Worm (Caenorhabditis elegans) whole organism, mixed stage, embryonic: ENCODE data around the gene oac-20.
"Not testable (repeated sequence)": the region's sequence is repeated elsewhere in the genome, so short reads cannot be mapped to it uniquely, and the experiment has no call there.

Experiments used
- M03D4.4 ChIP-seq: sonication (generic microtip); optimal IDR thresholded peaks from 2 replicates; lab custom pipeline; 2017; ENCODE audit warnings: mild to moderate bottlenecking, missing genetic modification characterization, missing compliant biosample characterization
- bed-3 ChIP-seq: fragments of 200-800 bp; sonication (Bioruptor generic); optimal IDR thresholded peaks from 3 replicates; lab custom pipeline; 2018; ENCODE audit warnings: mild to moderate bottlenecking, missing genetic modification characterization, moderate library complexity, missing compliant biosample characterization
- blmp-1 ChIP-seq: fragments of 150-350 bp; optimal IDR thresholded peaks from 2 replicates; lab custom pipeline; 2014; ENCODE audit warnings: missing biosample characterization, missing genetic modification characterization
- ceh-39 ChIP-seq: fragments of 150-350 bp; optimal IDR thresholded peaks from 2 replicates; lab custom pipeline; 2014; ENCODE audit warnings: missing biosample characterization, missing genetic modification characterization
- ceh-43 ChIP-seq: fragments of 200-800 bp; sonication (Bioruptor generic); optimal IDR thresholded peaks from 2 replicates; lab custom pipeline; 2018; ENCODE audit warnings: mild to moderate bottlenecking, missing genetic modification characterization, moderate library complexity, missing compliant biosample characterization
- ceh-83 ChIP-seq: fragments of 200-800 bp; sonication (Bioruptor generic); optimal IDR thresholded peaks from 2 replicates; lab custom pipeline; 2018; ENCODE audit warnings: mild to moderate bottlenecking, missing genetic modification characterization, missing compliant biosample characterization
- cnd-1 ChIP-seq: fragments of 200-800 bp; sonication (Bioruptor generic); optimal IDR thresholded peaks from 2 replicates; lab custom pipeline; 2018; ENCODE audit warnings: mild to moderate bottlenecking, missing genetic modification characterization, missing compliant biosample characterization
- drap-1 ChIP-seq: fragments of 200-800 bp; sonication (Bioruptor generic); optimal IDR thresholded peaks from 3 replicates; lab custom pipeline; 2018; ENCODE audit warnings: mild to moderate bottlenecking, missing genetic modification characterization, missing compliant biosample characterization
- elt-1 ChIP-seq: sonication (generic microtip); optimal IDR thresholded peaks from 2 replicates; lab custom pipeline; 2017; ENCODE audit warnings: missing genetic modification characterization, mild to moderate bottlenecking, missing compliant biosample characterization, antibody characterized with exemption, moderate library complexity, borderline replicate concordance; ENCODE audit not compliant: insufficient read depth
- elt-3 ChIP-seq: fragments of 150-350 bp; optimal IDR thresholded peaks from 2 replicates; lab custom pipeline; 2014; ENCODE audit warnings: missing biosample characterization, missing genetic modification characterization
- flh-1 ChIP-seq: fragments of 200-800 bp; sonication (Bioruptor generic); optimal IDR thresholded peaks from 2 replicates; lab custom pipeline; 2018; ENCODE audit warnings: mild to moderate bottlenecking, missing genetic modification characterization, moderate library complexity, missing compliant biosample characterization
- ham-2 ChIP-seq: fragments of 200-800 bp; sonication (Bioruptor generic); optimal IDR thresholded peaks from 2 replicates; lab custom pipeline; 2018; ENCODE audit warnings: mild to moderate bottlenecking, missing genetic modification characterization, missing compliant biosample characterization
- hlh-1 ChIP-seq: fragments of 150-350 bp; optimal IDR thresholded peaks from 2 replicates; lab custom pipeline; 2014; ENCODE audit warnings: missing biosample characterization, missing genetic modification reagents, missing genetic modification characterization
- lin-13 ChIP-seq: fragments of 150-350 bp; optimal IDR thresholded peaks from 2 replicates; lab custom pipeline; 2014; ENCODE audit warnings: missing biosample characterization, missing genetic modification characterization
- lin-32 ChIP-seq: fragments of 200-800 bp; sonication (Bioruptor generic); optimal IDR thresholded peaks from 2 replicates; lab custom pipeline; 2018; ENCODE audit warnings: mild to moderate bottlenecking, missing genetic modification characterization, missing compliant biosample characterization
- lsy-2 ChIP-seq: fragments of 150-350 bp; optimal IDR thresholded peaks from 2 replicates; lab custom pipeline; 2014; ENCODE audit warnings: missing biosample characterization, missing genetic modification characterization
- mab-5 ChIP-seq: fragments of 150-350 bp; optimal IDR thresholded peaks from 2 replicates; lab custom pipeline; 2014; ENCODE audit warnings: missing biosample characterization, missing genetic modification characterization
- mep-1 ChIP-seq: fragments of 150-350 bp; optimal IDR thresholded peaks from 2 replicates; lab custom pipeline; 2017; ENCODE audit warnings: missing biosample characterization, missing genetic modification reagents, missing genetic modification characterization, inconsistent platforms
- mls-2 ChIP-seq: sonication (generic microtip); optimal IDR thresholded peaks from 2 replicates; lab custom pipeline; 2016; ENCODE audit warnings: mild to moderate bottlenecking, missing genetic modification characterization, moderate library complexity, missing compliant biosample characterization
- nhr-12 ChIP-seq: fragments of 150-350 bp; optimal IDR thresholded peaks from 2 replicates; lab custom pipeline; 2014; ENCODE audit warnings: missing biosample characterization, missing genetic modification characterization
- nhr-2 ChIP-seq: fragments of 150-350 bp; optimal IDR thresholded peaks from 2 replicates; lab custom pipeline; 2014; ENCODE audit warnings: missing biosample characterization, missing genetic modification characterization
- nhr-237 ChIP-seq: fragments of 150-350 bp; optimal IDR thresholded peaks from 2 replicates; lab custom pipeline; 2014; ENCODE audit warnings: missing biosample characterization, missing genetic modification characterization
- nhr-28 ChIP-seq: fragments of 150-350 bp; optimal IDR thresholded peaks from 2 replicates; lab custom pipeline; 2014; ENCODE audit warnings: missing biosample characterization, missing genetic modification characterization
- nhr-76 ChIP-seq: sonication (generic microtip); optimal IDR thresholded peaks from 2 replicates; lab custom pipeline; 2017; ENCODE audit warnings: missing biosample characterization, missing genetic modification characterization
- sem-2 ChIP-seq: fragments of 200-800 bp; sonication (Bioruptor generic); optimal IDR thresholded peaks from 2 replicates; lab custom pipeline; 2018; ENCODE audit warnings: mild to moderate bottlenecking, missing genetic modification characterization, missing compliant biosample characterization
- sptf-1 ChIP-seq: sonication (generic microtip); optimal IDR thresholded peaks from 2 replicates; lab custom pipeline; 2017; ENCODE audit warnings: mild to moderate bottlenecking, missing genetic modification characterization, moderate library complexity, missing compliant biosample characterization
- tbx-8 ChIP-seq: fragments of 200-800 bp; sonication (Bioruptor generic); optimal IDR thresholded peaks from 2 replicates; lab custom pipeline; 2018; ENCODE audit warnings: mild to moderate bottlenecking, missing genetic modification characterization, moderate library complexity, missing compliant biosample characterization
- unc-120 ChIP-seq: sonication (generic microtip); optimal IDR thresholded peaks from 2 replicates; lab custom pipeline; 2017; ENCODE audit warnings: missing genetic modification characterization, missing compliant biosample characterization; ENCODE audit not compliant: poor library complexity, severe bottlenecking
- unc-39 ChIP-seq: fragments of 150-350 bp; optimal IDR thresholded peaks from 2 replicates; lab custom pipeline; 2014; ENCODE audit warnings: missing biosample characterization, missing genetic modification characterization
- unc-62 ChIP-seq: fragments of 150-350 bp; optimal IDR thresholded peaks from 2 replicates; lab custom pipeline; 2014; ENCODE audit warnings: missing biosample characterization, missing genetic modification reagents, missing genetic modification characterization
- zip-8 ChIP-seq: fragments of 150-350 bp; optimal IDR thresholded peaks from 2 replicates; lab custom pipeline; 2014; ENCODE audit warnings: missing biosample characterization, missing genetic modification characterization
- ztf-11 ChIP-seq: fragments of 150-350 bp; optimal IDR thresholded peaks from 2 replicates; lab custom pipeline; 2014; ENCODE audit warnings: missing biosample characterization, missing genetic modification characterization

Gene oac-20

ce11 chrV:15975845-15976244, 2.7 kb upstream of the oac-20 start, which contains the start of gene clec-232:
clec-232 (plus strand) TSS chrV:15976145.
- TF ChIP-seq nhr-237 (tag; lab: Kevin White, UChicago): no peak
- no peak for TF ChIP-seq zip-8 (tag; lab: Kevin White, UChicago)
- TF ChIP-seq unc-120 (tag; lab: Kevin White, UChicago): no peak
- TF ChIP-seq lsy-2 (tag; lab: Kevin White, UChicago): no peak
- no peak for TF ChIP-seq hlh-1 (tag; lab: Kevin White, UChicago)
- TF ChIP-seq unc-62 (GFP tag; lab: Kevin White, UChicago): no peak
- no peak for TF ChIP-seq sptf-1
- no peak for TF ChIP-seq nhr-76 (tag; lab: Kevin White, UChicago)
- TF ChIP-seq mep-1: no peak
- TF ChIP-seq nhr-2 (tag; lab: Kevin White, UChicago): no peak
- TF ChIP-seq mls-2 (tag; lab: Kevin White, UChicago): no peak
- TF ChIP-seq lin-32: no peak
- no peak for TF ChIP-seq M03D4.4 (tag; lab: Kevin White, UChicago)
- TF ChIP-seq elt-3 (tag; lab: Kevin White, UChicago): no peak
- no peak for TF ChIP-seq ceh-43 (GFP tag; lab: Kevin White, UChicago)
- TF ChIP-seq nhr-12 (tag; lab: Kevin White, UChicago): no peak
- no peak for TF ChIP-seq cnd-1 (tag; lab: Kevin White, UChicago)
- no peak for TF ChIP-seq mab-5
- TF ChIP-seq drap-1 (GFP tag; lab: Kevin White, UChicago): no peak

ce11 chrV:15982733-15983344, 4.3 kb downstream of the oac-20 start, which contains the start of the genes fbxa-99 and F36G9.13:
fbxa-99 (minus strand) TSS chrV:15982854.
F36G9.13 (plus strand) TSS chrV:15983294.
- no peak for TF ChIP-seq unc-39 (tag; lab: Kevin White, UChicago)

ce11 chrV:15988074-15988473, 9.6 kb downstream of the oac-20 start, which contains the start of gene F36G9.15:
F36G9.15 (minus strand) TSS chrV:15988174.
- TF ChIP-seq tbx-8 (GFP tag; lab: Kevin White, UChicago) (no peak), cnd-1 (tag; lab: Kevin White, UChicago) (no peak), elt-1 (no peak), bed-3 (no peak), M03D4.4 (tag; lab: Kevin White, UChicago) (no peak), flh-1 (GFP tag; lab: Kevin White, UChicago) (no peak), ceh-39 (no peak), drap-1 (GFP tag; lab: Kevin White, UChicago) (no peak), elt-3 (tag; lab: Kevin White, UChicago) (no peak), ceh-83 (GFP tag; lab: Kevin White, UChicago) (no peak), nhr-237 (tag; lab: Kevin White, UChicago) (no peak), ham-2 (GFP tag; lab: Kevin White, UChicago) (no peak), sem-2 (no peak), blmp-1 (tag; lab: Kevin White, UChicago) (no peak), sptf-1 (no peak), nhr-28 (tag; lab: Kevin White, UChicago) (no peak), unc-39 (tag; lab: Kevin White, UChicago) (no peak), lin-32 (no peak), mep-1 (no peak)

- not testable (repeated sequence) for TF ChIP-seq nhr-2 (tag; lab: Kevin White, UChicago); ceh-43 (GFP tag; lab: Kevin White, UChicago); tbx-8 (GFP tag; lab: Kevin White, UChicago)
- TF ChIP-seq, all 35 proteins: peak for 0; not testable (repeated sequence) for 35
These were observed 13.3 kb downstream of the oac-20 start, which contains the start of gene C06C6.7 for ce11 chrV:15991850-15992249. C06C6.7 (plus strand) TSS chrV:15992150.

ce11 chrV:15996655-15997186, 18.2 kb downstream of the oac-20 start, which contains the start of the genes C06C6.9 and C06C6.8:
C06C6.9 (minus strand) TSS chrV:15996755.
C06C6.8 (plus strand) TSS chrV:15997136.
- TF ChIP-seq ceh-43 (GFP tag; lab: Kevin White, UChicago) (no peak), ztf-11 (tag; lab: Kevin White, UChicago) (no peak), elt-3 (tag; lab: Kevin White, UChicago) (no peak), flh-1 (GFP tag; lab: Kevin White, UChicago) (no peak), ham-2 (GFP tag; lab: Kevin White, UChicago) (no peak), drap-1 (GFP tag; lab: Kevin White, UChicago) (no peak), unc-120 (tag; lab: Kevin White, UChicago) (no peak), lin-13 (tag; lab: Kevin White, UChicago) (no peak)
